Fruit fly (Drosophila melanogaster): Measurements from ENCODE around the gene CG2082.

The CG2082 gene

dm6 chr3R:5821243-5821642 lies 40.4 kb upstream of the CG2082 start, which contains the start of gene Hpr1 (continued):
- TF ChIP-seq dati (GFP tag; IDR thresholded peaks at IDR 0.05) (no peak), Sry-β (GFP tag; optimal IDR thresholded peaks at IDR 0.05) (no peak), CG15479 (GFP tag; optimal IDR thresholded peaks at IDR 0.05) (no peak), CG13287 (GFP tag; IDR thresholded peaks at IDR 0.05; ENCODE audit: partially characterized antibody) (peak; percentile 61), CG18262 (tag; optimal IDR thresholded peaks at IDR 0.05) (no peak), MBD-R2 (GFP tag; IDR thresholded peaks at IDR 0.05) (peak; percentile 81), CG9797 (GFP tag; optimal IDR thresholded peaks at IDR 0.05) (no peak), crol (GFP tag; IDR thresholded peaks at IDR 0.05) (no peak), Hand (GFP tag; optimal IDR thresholded peaks at IDR 0.05) (no peak), Mrtf (GFP tag; IDR thresholded peaks at IDR 0.05) (no peak), Dek (tag; optimal IDR thresholded peaks at IDR 0.05) (no peak), CG1603 (tag; optimal IDR thresholded peaks at IDR 0.05) (peak; percentile 36), Gug (GFP tag; IDR thresholded peaks at IDR 0.05) (no peak), so (GFP tag; IDR thresholded peaks at IDR 0.05) (no peak), luna (GFP tag; optimal IDR thresholded peaks at IDR 0.05) (no peak), CG16815 (GFP tag; optimal IDR thresholded peaks at IDR 0.05) (no peak), ro (GFP tag; IDR thresholded peaks at IDR 0.05) (no peak), CG15073 (GFP tag; optimal IDR thresholded peaks at IDR 0.05) (no peak), zen (tag; optimal IDR thresholded peaks at IDR 0.05) (no peak), psq (GFP tag; optimal IDR thresholded peaks at IDR 0.05) (no peak), ab (GFP tag; optimal IDR thresholded peaks at IDR 0.05) (no peak), CG31365 (tag; optimal IDR thresholded peaks at IDR 0.05) (no peak), CG5245 (GFP tag; optimal IDR thresholded peaks at IDR 0.05) (no peak), nau (GFP tag; optimal IDR thresholded peaks at IDR 0.05) (no peak), D (optimal IDR thresholded peaks at IDR 0.05) (no peak), D (GFP tag; optimal IDR thresholded peaks at IDR 0.05) (no peak), CG1647 (GFP tag; optimal IDR thresholded peaks at IDR 0.05) (no peak), CG17385 (GFP tag; optimal IDR thresholded peaks at IDR 0.05) (no peak), bcd (GFP tag; optimal IDR thresholded peaks at IDR 0.05) (no peak), stwl (tag; optimal IDR thresholded peaks at IDR 0.05) (peak; percentile 68), wdn (GFP tag; IDR thresholded peaks at IDR 0.05) (no peak), CG7786 (GFP tag; optimal IDR thresholded peaks at IDR 0.05) (no peak), B-H2 (GFP tag; optimal IDR thresholded peaks at IDR 0.05) (no peak), ash1 (GFP tag; optimal IDR thresholded peaks at IDR 0.05) (no peak), Fer3 (tag; optimal IDR thresholded peaks at IDR 0.05) (no peak), Mes4 (GFP tag; optimal IDR thresholded peaks at IDR 0.05) (no peak), CG6175 (GFP tag; IDR thresholded peaks at IDR 0.05) (no peak), bbx (GFP tag; IDR thresholded peaks at IDR 0.05; ENCODE audit: partially characterized antibody) (peak; percentile 49; the same call in 1 of the 2 replicates), h (optimal IDR thresholded peaks at IDR 0.05) (no peak), CG18764 (GFP tag; optimal IDR thresholded peaks at IDR 0.05) (no peak), gcm (GFP tag; optimal IDR thresholded peaks at IDR 0.05) (no peak), CG1792 (GFP tag; optimal IDR thresholded peaks at IDR 0.05) (no peak), ap (GFP tag; IDR thresholded peaks at IDR 0.05) (no peak), chif (GFP tag; optimal IDR thresholded peaks at IDR 0.05) (no peak), yki (optimal IDR thresholded peaks at IDR 0.05) (no peak), trh (GFP tag; optimal IDR thresholded peaks at IDR 0.05) (no peak), gro (GFP tag; optimal IDR thresholded peaks at IDR 0.05) (no peak), HLH4C (GFP tag; IDR thresholded peaks at IDR 0.05; ENCODE audit: partially characterized antibody) (peak; percentile 60), gfzf (GFP tag; optimal IDR thresholded peaks at IDR 0.05) (peak; percentile 41), CG3281 (GFP tag; optimal IDR thresholded peaks at IDR 0.05) (no peak), CG9727 (GFP tag; optimal IDR thresholded peaks at IDR 0.05) (no peak), Sox102F (GFP tag; optimal IDR thresholded peaks at IDR 0.05) (no peak), CG18619 (GFP tag; optimal IDR thresholded peaks at IDR 0.05) (no peak)

Data from whole organism, embryonic.